Fruit fly (Drosophila melanogaster) S2 (cell line): Measurements from ENCODE around the gene CG8379.

ENCODE experiments used
- CG8478 ChIP-seq: fragments of >200 bp; optimal IDR thresholded peaks from 2 replicates; lab custom pipeline; 2018
- CTCF ChIP-seq, 2 experiments: fragments of >200 bp; optimal IDR thresholded peaks; 2 replicates each; lab custom pipeline; 2018

The CG8379 gene

dm6 chr3R:8854619-8855206 lies 30.5 kb downstream of the CG8379 start:
- no peak for TF ChIP-seq CG8478 (lab: Kevin White, UChicago)
- no peak for TF ChIP-seq CTCF (optimal IDR thresholded peaks at IDR 0.05; lab: Kevin White, UChicago)

dm6 chr3R:8856242-8856641 lies 32.0 kb downstream of the CG8379 start:
- TF ChIP-seq CG8478 (lab: Kevin White, UChicago) (no peak), CTCF (optimal IDR thresholded peaks at IDR 0.05; lab: Kevin White, UChicago) (no peak)

- TF ChIP-seq CTCF (optimal IDR thresholded peaks at IDR 0.05; lab: Kevin White, UChicago) (no peak), CG8478 (lab: Kevin White, UChicago) (no peak)
These were observed 33.5 kb downstream of the CG8379 start for dm6 chr3R:8857496-8858255.

- no peak for TF ChIP-seq CG8478 (lab: Kevin White, UChicago)
- peak; percentile 44 to 62 for TF ChIP-seq CTCF (optimal IDR thresholded peaks at IDR 0.05; lab: Kevin White, UChicago)
These were observed 35.1 kb downstream of the CG8379 start for dm6 chr3R:8859264-8859663.

- TF ChIP-seq CTCF (optimal IDR thresholded peaks at IDR 0.05; lab: Kevin White, UChicago) (no peak), CG8478 (lab: Kevin White, UChicago) (no peak)
These were observed 36.2 kb downstream of the CG8379 start for dm6 chr3R:8860126-8861059.

- TF ChIP-seq CTCF (optimal IDR thresholded peaks at IDR 0.05; lab: Kevin White, UChicago) (no peak), CG8478 (lab: Kevin White, UChicago) (no peak)
These were observed 37.5 kb downstream of the CG8379 start for dm6 chr3R:8861671-8862070.

dm6 chr3R:8862208-8862607 lies 38.0 kb downstream of the CG8379 start:
- TF ChIP-seq CG8478 (lab: Kevin White, UChicago) (no peak), CTCF (optimal IDR thresholded peaks at IDR 0.05; lab: Kevin White, UChicago) (no peak)

- TF ChIP-seq CTCF (optimal IDR thresholded peaks at IDR 0.05; lab: Kevin White, UChicago): no peak
- no peak for TF ChIP-seq CG8478 (lab: Kevin White, UChicago)
These were observed 38.5 kb downstream of the CG8379 start for dm6 chr3R:8862662-8863082.

dm6 chr3R:8863094-8863865 lies 39.1 kb downstream of the CG8379 start:
- TF ChIP-seq CG8478 (lab: Kevin White, UChicago) (no peak), CTCF (optimal IDR thresholded peaks at IDR 0.05; lab: Kevin White, UChicago) (peak in 1 of 2 experiments; percentile 41)

- no peak for TF ChIP-seq CG8478 (lab: Kevin White, UChicago)
- TF ChIP-seq CTCF (optimal IDR thresholded peaks at IDR 0.05; lab: Kevin White, UChicago): no peak
These were observed 40.8 kb downstream of the CG8379 start for dm6 chr3R:8865031-8865430.

dm6 chr3R:8867325-8868104 lies 43.3 kb downstream of the CG8379 start:
- no peak for TF ChIP-seq CTCF (optimal IDR thresholded peaks at IDR 0.05; lab: Kevin White, UChicago)
- no peak for TF ChIP-seq CG8478 (lab: Kevin White, UChicago)

dm6 chr3R:8875754-8876153 lies 51.5 kb downstream of the CG8379 start:
- TF ChIP-seq CG8478 (lab: Kevin White, UChicago) (no peak), CTCF (optimal IDR thresholded peaks at IDR 0.05; lab: Kevin White, UChicago) (no peak)
